Worm (Caenorhabditis elegans): ENCODE measurements around the gene E01G4.3.

Gene E01G4.3

ce11 chrII:13469043-13469652 lies at the start of gene E01G4.3:
Gene E01G4.3 (minus strand): TSS chrII:13469602.
- TF ChIP-seq flt-1 (GFP tag; IDR thresholded peaks at IDR 0.05) (no peak), ztf-29 (GFP tag; IDR thresholded peaks at IDR 0.05) (no peak), med-1 (GFP tag; optimal IDR thresholded peaks at IDR 0.05; ENCODE audit: insufficient read depth) (no peak), ref-1 (GFP tag; conservative IDR thresholded peaks at IDR 0.05) (no peak), tab-1 (GFP tag; IDR thresholded peaks at IDR 0.05) (no peak), cog-1 (tag; optimal IDR thresholded peaks at IDR 0.05) (no peak), klf-2 (GFP tag; conservative IDR thresholded peaks at IDR 0.05) (no peak), T22C8.4 (GFP tag; IDR thresholded peaks at IDR 0.05) (no peak), ztf-23 (GFP tag; IDR thresholded peaks at IDR 0.05) (no peak)

DNA sequence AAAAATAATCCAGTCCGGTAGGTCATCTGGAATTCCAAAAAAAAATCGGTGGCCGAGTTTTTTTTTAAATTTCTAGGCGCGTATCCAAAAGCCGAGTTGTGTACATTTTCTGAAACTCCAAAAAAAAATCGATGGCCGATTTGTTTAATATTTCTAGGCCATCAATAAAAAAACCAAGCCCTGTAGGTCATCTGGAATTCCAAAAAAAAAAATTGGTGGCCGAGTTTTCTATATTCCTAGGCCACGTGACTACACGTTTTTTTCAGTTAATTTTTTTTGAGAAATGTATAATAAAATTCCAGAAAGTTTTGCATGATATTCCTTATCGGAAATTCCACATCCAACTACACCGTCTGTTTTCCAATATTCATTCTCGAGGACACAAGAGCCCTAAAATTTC lies 48.2 kb upstream of the E01G4.3 start, which contains the start of gene sre-45:
Gene sre-45 (plus strand): TSS at position 301 of the 400 bp plus-strand sequence.
- TF ChIP-seq med-1 (GFP tag; optimal IDR thresholded peaks at IDR 0.05; ENCODE audit: insufficient read depth) (no peak), T22C8.4 (GFP tag; IDR thresholded peaks at IDR 0.05) (no peak), ref-1 (GFP tag; conservative IDR thresholded peaks at IDR 0.05) (no peak), klf-2 (GFP tag; conservative IDR thresholded peaks at IDR 0.05) (no peak), ztf-29 (GFP tag; IDR thresholded peaks at IDR 0.05) (no peak), tab-1 (GFP tag; IDR thresholded peaks at IDR 0.05) (no peak), ztf-23 (GFP tag; IDR thresholded peaks at IDR 0.05) (no peak), cog-1 (tag; optimal IDR thresholded peaks at IDR 0.05) (no peak)

ce11 chrII:13515813-13516212 lies 46.4 kb upstream of the E01G4.3 start:
- TF ChIP-seq med-1 (GFP tag; optimal IDR thresholded peaks at IDR 0.05; ENCODE audit: insufficient read depth) (no peak), klf-2 (GFP tag; conservative IDR thresholded peaks at IDR 0.05) (no peak), cog-1 (tag; optimal IDR thresholded peaks at IDR 0.05) (no peak), flt-1 (GFP tag; IDR thresholded peaks at IDR 0.05) (no peak), ref-1 (GFP tag; conservative IDR thresholded peaks at IDR 0.05) (no peak), ztf-23 (GFP tag; IDR thresholded peaks at IDR 0.05) (no peak), T22C8.4 (GFP tag; IDR thresholded peaks at IDR 0.05) (no peak), tab-1 (GFP tag; IDR thresholded peaks at IDR 0.05) (no peak), ztf-29 (GFP tag; IDR thresholded peaks at IDR 0.05) (no peak)

- TF ChIP-seq ztf-23 (GFP tag; IDR thresholded peaks at IDR 0.05), result no peak
These were observed 39.2 kb upstream of the E01G4.3 start for ce11 chrII:13508607-13509006.

ce11 chrII:13507535-13507934 lies 38.1 kb upstream of the E01G4.3 start, which contains the start of gene nep-17:
Gene nep-17 (plus strand): TSS chrII:13507819.
- TF ChIP-seq ztf-29 (GFP tag; IDR thresholded peaks at IDR 0.05) (no peak), med-1 (GFP tag; optimal IDR thresholded peaks at IDR 0.05; ENCODE audit: insufficient read depth) (no peak), ztf-23 (GFP tag; IDR thresholded peaks at IDR 0.05) (no peak)

- TF ChIP-seq ref-1 (GFP tag; conservative IDR thresholded peaks at IDR 0.05) (no peak), flt-1 (GFP tag; IDR thresholded peaks at IDR 0.05) (no peak), tab-1 (GFP tag; IDR thresholded peaks at IDR 0.05) (no peak), klf-2 (GFP tag; conservative IDR thresholded peaks at IDR 0.05) (no peak), med-1 (GFP tag; optimal IDR thresholded peaks at IDR 0.05; ENCODE audit: insufficient read depth) (no peak), ztf-29 (GFP tag; IDR thresholded peaks at IDR 0.05) (no peak), ztf-23 (GFP tag; IDR thresholded peaks at IDR 0.05) (no peak), T22C8.4 (GFP tag; IDR thresholded peaks at IDR 0.05) (no peak), cog-1 (tag; optimal IDR thresholded peaks at IDR 0.05) (no peak)
These were observed 36.7 kb upstream of the E01G4.3 start for ce11 chrII:13505977-13506568.

ce11 chrII:13505386-13505785 lies 36.0 kb upstream of the E01G4.3 start:
- no peak for TF ChIP-seq tab-1 (GFP tag; IDR thresholded peaks at IDR 0.05)
- TF ChIP-seq klf-2 (GFP tag; conservative IDR thresholded peaks at IDR 0.05), result no peak
- no peak for TF ChIP-seq ztf-29 (GFP tag; IDR thresholded peaks at IDR 0.05)
- TF ChIP-seq ref-1 (GFP tag; conservative IDR thresholded peaks at IDR 0.05), result no peak
- TF ChIP-seq ztf-23 (GFP tag; IDR thresholded peaks at IDR 0.05), result no peak
- no peak for TF ChIP-seq cog-1 (tag; optimal IDR thresholded peaks at IDR 0.05)
- TF ChIP-seq med-1 (GFP tag; optimal IDR thresholded peaks at IDR 0.05; ENCODE audit: insufficient read depth), result no peak
- TF ChIP-seq flt-1 (GFP tag; IDR thresholded peaks at IDR 0.05), result no peak
- no peak for TF ChIP-seq T22C8.4 (GFP tag; IDR thresholded peaks at IDR 0.05)

DNA sequence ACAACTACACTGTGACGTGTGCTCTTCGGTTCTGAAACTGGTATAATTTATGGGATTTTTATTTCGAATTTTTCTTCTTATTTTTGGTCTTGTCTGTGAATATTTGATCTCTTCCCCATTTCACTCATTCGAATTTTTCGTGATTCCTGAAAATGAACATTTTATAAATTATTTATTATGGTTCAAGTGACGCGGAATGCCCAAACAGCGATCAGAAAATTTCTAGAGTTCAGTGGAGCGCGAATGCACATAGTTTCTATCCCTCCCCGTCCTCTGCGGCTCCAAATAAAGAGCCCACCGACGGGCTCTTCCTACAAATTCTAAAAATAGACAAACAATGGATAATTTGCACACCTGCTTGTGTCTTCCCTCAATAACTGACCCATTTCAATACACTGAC lies 34.3 kb upstream of the E01G4.3 start, which contains the start of gene F54F11.1:
Gene F54F11.1 (plus strand): TSS at position 301 of the 400 bp plus-strand sequence.
- no peak for TF ChIP-seq ztf-29 (GFP tag; IDR thresholded peaks at IDR 0.05)
- TF ChIP-seq med-1 (GFP tag; optimal IDR thresholded peaks at IDR 0.05; ENCODE audit: insufficient read depth), result no peak
- no peak for TF ChIP-seq tab-1 (GFP tag; IDR thresholded peaks at IDR 0.05)
- no peak for TF ChIP-seq cog-1 (tag; optimal IDR thresholded peaks at IDR 0.05)
- TF ChIP-seq T22C8.4 (GFP tag; IDR thresholded peaks at IDR 0.05), result no peak
- TF ChIP-seq ztf-23 (GFP tag; IDR thresholded peaks at IDR 0.05), result no peak
- no peak for TF ChIP-seq klf-2 (GFP tag; conservative IDR thresholded peaks at IDR 0.05)
- no peak for TF ChIP-seq ref-1 (GFP tag; conservative IDR thresholded peaks at IDR 0.05)
- TF ChIP-seq flt-1 (GFP tag; IDR thresholded peaks at IDR 0.05), result no peak

DNA sequence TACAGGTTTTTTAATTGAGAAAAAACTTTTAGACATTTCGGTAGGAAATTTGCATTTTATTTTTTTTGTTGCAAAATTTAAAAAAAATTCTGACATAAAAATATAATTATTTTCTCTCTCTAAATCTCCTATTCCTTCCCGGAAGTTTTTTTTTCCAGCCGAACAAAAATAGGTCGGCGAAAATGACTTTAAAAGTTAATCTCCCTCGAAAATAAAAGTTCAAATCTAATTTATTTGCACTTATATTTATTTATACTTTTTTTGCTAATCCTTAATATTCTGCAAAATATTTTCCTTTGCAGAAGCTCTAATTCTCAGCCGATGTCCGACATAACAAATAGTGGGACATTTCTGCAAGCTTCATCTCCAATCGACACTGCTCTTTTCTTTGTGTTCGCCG lies 32.2 kb upstream of the E01G4.3 start, which contains the start of gene F45H10.5:
Gene F45H10.5 (plus strand): TSS at position 301 of the 400 bp plus-strand sequence.
- TF ChIP-seq cog-1 (tag; optimal IDR thresholded peaks at IDR 0.05) (no peak), T22C8.4 (GFP tag; IDR thresholded peaks at IDR 0.05) (no peak), flt-1 (GFP tag; IDR thresholded peaks at IDR 0.05) (no peak), tab-1 (GFP tag; IDR thresholded peaks at IDR 0.05) (no peak), ztf-29 (GFP tag; IDR thresholded peaks at IDR 0.05) (no peak), klf-2 (GFP tag; conservative IDR thresholded peaks at IDR 0.05) (no peak), ztf-23 (GFP tag; IDR thresholded peaks at IDR 0.05) (no peak), ref-1 (GFP tag; conservative IDR thresholded peaks at IDR 0.05) (no peak), med-1 (GFP tag; optimal IDR thresholded peaks at IDR 0.05; ENCODE audit: insufficient read depth) (no peak)

ce11 chrII:13500582-13500981 lies 31.2 kb upstream of the E01G4.3 start:
- no peak for TF ChIP-seq ztf-23 (GFP tag; IDR thresholded peaks at IDR 0.05)

Measured in whole organism, midembryonic.